Worm (Caenorhabditis elegans) whole organism, mixed stage, embryonic: ENCODE results near the gene str-190.
A peak's percentile ranks its signal among the peaks of the same experiment; 100 is the strongest.

ENCODE experiments used
- M03D4.4 ChIP-seq: sonication (generic microtip); optimal IDR thresholded peaks from 2 replicates; lab custom pipeline; 2017; ENCODE audit warnings: mild to moderate bottlenecking, missing genetic modification characterization, missing compliant biosample characterization
- bed-3 ChIP-seq: fragments of 200-800 bp; sonication (Bioruptor generic); optimal IDR thresholded peaks from 3 replicates; lab custom pipeline; 2018; ENCODE audit warnings: mild to moderate bottlenecking, missing genetic modification characterization, moderate library complexity, missing compliant biosample characterization
- blmp-1 ChIP-seq: fragments of 150-350 bp; optimal IDR thresholded peaks from 2 replicates; lab custom pipeline; 2014; ENCODE audit warnings: missing biosample characterization, missing genetic modification characterization
- ceh-39 ChIP-seq: fragments of 150-350 bp; optimal IDR thresholded peaks from 2 replicates; lab custom pipeline; 2014; ENCODE audit warnings: missing biosample characterization, missing genetic modification characterization
- ceh-43 ChIP-seq: fragments of 200-800 bp; sonication (Bioruptor generic); optimal IDR thresholded peaks from 2 replicates; lab custom pipeline; 2018; ENCODE audit warnings: mild to moderate bottlenecking, missing genetic modification characterization, moderate library complexity, missing compliant biosample characterization
- ceh-83 ChIP-seq: fragments of 200-800 bp; sonication (Bioruptor generic); optimal IDR thresholded peaks from 2 replicates; lab custom pipeline; 2018; ENCODE audit warnings: mild to moderate bottlenecking, missing genetic modification characterization, missing compliant biosample characterization
- ces-1 ChIP-seq: fragments of 150-350 bp; optimal IDR thresholded peaks from 2 replicates; lab custom pipeline; 2014; ENCODE audit warnings: missing biosample characterization, missing genetic modification reagents, missing genetic modification characterization
- cnd-1 ChIP-seq: fragments of 200-800 bp; sonication (Bioruptor generic); optimal IDR thresholded peaks from 2 replicates; lab custom pipeline; 2018; ENCODE audit warnings: mild to moderate bottlenecking, missing genetic modification characterization, missing compliant biosample characterization
- drap-1 ChIP-seq: fragments of 200-800 bp; sonication (Bioruptor generic); optimal IDR thresholded peaks from 3 replicates; lab custom pipeline; 2018; ENCODE audit warnings: mild to moderate bottlenecking, missing genetic modification characterization, missing compliant biosample characterization
- elt-3 ChIP-seq: fragments of 150-350 bp; optimal IDR thresholded peaks from 2 replicates; lab custom pipeline; 2014; ENCODE audit warnings: missing biosample characterization, missing genetic modification characterization
- flh-1 ChIP-seq: fragments of 200-800 bp; sonication (Bioruptor generic); optimal IDR thresholded peaks from 2 replicates; lab custom pipeline; 2018; ENCODE audit warnings: mild to moderate bottlenecking, missing genetic modification characterization, moderate library complexity, missing compliant biosample characterization
- hlh-1 ChIP-seq: fragments of 150-350 bp; optimal IDR thresholded peaks from 2 replicates; lab custom pipeline; 2014; ENCODE audit warnings: missing biosample characterization, missing genetic modification reagents, missing genetic modification characterization
- lin-13 ChIP-seq: fragments of 150-350 bp; optimal IDR thresholded peaks from 2 replicates; lab custom pipeline; 2014; ENCODE audit warnings: missing biosample characterization, missing genetic modification characterization
- lin-32 ChIP-seq: fragments of 200-800 bp; sonication (Bioruptor generic); optimal IDR thresholded peaks from 2 replicates; lab custom pipeline; 2018; ENCODE audit warnings: mild to moderate bottlenecking, missing genetic modification characterization, missing compliant biosample characterization
- lsy-2 ChIP-seq: fragments of 150-350 bp; optimal IDR thresholded peaks from 2 replicates; lab custom pipeline; 2014; ENCODE audit warnings: missing biosample characterization, missing genetic modification characterization
- mab-5 ChIP-seq: fragments of 150-350 bp; optimal IDR thresholded peaks from 2 replicates; lab custom pipeline; 2014; ENCODE audit warnings: missing biosample characterization, missing genetic modification characterization
- mep-1 ChIP-seq: fragments of 150-350 bp; optimal IDR thresholded peaks from 2 replicates; lab custom pipeline; 2017; ENCODE audit warnings: missing biosample characterization, missing genetic modification reagents, missing genetic modification characterization, inconsistent platforms
- mls-2 ChIP-seq: sonication (generic microtip); optimal IDR thresholded peaks from 2 replicates; lab custom pipeline; 2016; ENCODE audit warnings: mild to moderate bottlenecking, missing genetic modification characterization, moderate library complexity, missing compliant biosample characterization
- nhr-12 ChIP-seq: fragments of 150-350 bp; optimal IDR thresholded peaks from 2 replicates; lab custom pipeline; 2014; ENCODE audit warnings: missing biosample characterization, missing genetic modification characterization
- nhr-2 ChIP-seq: fragments of 150-350 bp; optimal IDR thresholded peaks from 2 replicates; lab custom pipeline; 2014; ENCODE audit warnings: missing biosample characterization, missing genetic modification characterization
- nhr-28 ChIP-seq: fragments of 150-350 bp; optimal IDR thresholded peaks from 2 replicates; lab custom pipeline; 2014; ENCODE audit warnings: missing biosample characterization, missing genetic modification characterization
- nhr-76 ChIP-seq: sonication (generic microtip); optimal IDR thresholded peaks from 2 replicates; lab custom pipeline; 2017; ENCODE audit warnings: missing biosample characterization, missing genetic modification characterization
- pha-4 ChIP-seq: fragments of 150-350 bp; optimal IDR thresholded peaks from 2 replicates; lab custom pipeline; 2018; ENCODE audit warnings: missing biosample characterization, missing genetic modification reagents, missing genetic modification characterization
- snpc-4 ChIP-seq: fragments of 150-350 bp; optimal IDR thresholded peaks from 2 replicates; lab custom pipeline; 2014; ENCODE audit warnings: missing biosample characterization, missing genetic modification characterization
- sptf-1 ChIP-seq: sonication (generic microtip); optimal IDR thresholded peaks from 2 replicates; lab custom pipeline; 2017; ENCODE audit warnings: mild to moderate bottlenecking, missing genetic modification characterization, moderate library complexity, missing compliant biosample characterization
- tbx-8 ChIP-seq: fragments of 200-800 bp; sonication (Bioruptor generic); optimal IDR thresholded peaks from 2 replicates; lab custom pipeline; 2018; ENCODE audit warnings: mild to moderate bottlenecking, missing genetic modification characterization, moderate library complexity, missing compliant biosample characterization
- unc-120 ChIP-seq: sonication (generic microtip); optimal IDR thresholded peaks from 2 replicates; lab custom pipeline; 2017; ENCODE audit warnings: missing genetic modification characterization, missing compliant biosample characterization; ENCODE audit not compliant: poor library complexity, severe bottlenecking
- unc-39 ChIP-seq: fragments of 150-350 bp; optimal IDR thresholded peaks from 2 replicates; lab custom pipeline; 2014; ENCODE audit warnings: missing biosample characterization, missing genetic modification characterization
- unc-62 ChIP-seq: fragments of 150-350 bp; optimal IDR thresholded peaks from 2 replicates; lab custom pipeline; 2014; ENCODE audit warnings: missing biosample characterization, missing genetic modification reagents, missing genetic modification characterization
- zip-8 ChIP-seq: fragments of 150-350 bp; optimal IDR thresholded peaks from 2 replicates; lab custom pipeline; 2014; ENCODE audit warnings: missing biosample characterization, missing genetic modification characterization
- ztf-11 ChIP-seq: fragments of 150-350 bp; optimal IDR thresholded peaks from 2 replicates; lab custom pipeline; 2014; ENCODE audit warnings: missing biosample characterization, missing genetic modification characterization

str-190 gene

DNA sequence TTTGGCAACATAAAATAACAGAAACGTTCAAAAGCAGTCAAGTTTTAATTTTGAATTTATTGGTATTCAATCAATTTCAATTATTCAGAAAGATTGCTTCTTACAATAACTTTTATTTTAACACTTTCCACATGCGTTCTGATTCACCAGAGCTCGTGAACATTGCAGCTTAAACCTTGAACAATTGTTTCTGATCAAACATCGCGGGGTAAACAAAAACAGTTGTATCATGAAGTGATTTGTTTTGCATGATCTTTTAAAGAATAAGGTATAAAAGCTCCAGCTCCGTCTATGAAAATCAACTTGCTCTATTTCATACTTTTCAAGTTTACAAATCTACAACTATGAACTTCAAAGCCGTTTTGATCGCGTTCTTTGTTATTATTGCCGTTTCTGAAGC, 45.1 kb upstream of the str-190 start, which contains the start of gene C54F6.6:
Gene C54F6.6, plus strand, starts transcription at position 301 of the 400 bp plus-strand sequence.
- TF ChIP-seq mab-5 (tag; lab: Kevin White, UChicago): no peak
- no peak for TF ChIP-seq mls-2 (tag; lab: Kevin White, UChicago)
- no peak for TF ChIP-seq zip-8 (tag; lab: Kevin White, UChicago)
- no peak for TF ChIP-seq snpc-4 (tag; lab: Kevin White, UChicago)
- TF ChIP-seq lin-32 (GFP tag; lab: Kevin White, UChicago): no peak
- TF ChIP-seq blmp-1 (tag; lab: Kevin White, UChicago): no peak
- TF ChIP-seq bed-3: no peak
- no peak for TF ChIP-seq unc-39 (tag; lab: Kevin White, UChicago)

DNA sequence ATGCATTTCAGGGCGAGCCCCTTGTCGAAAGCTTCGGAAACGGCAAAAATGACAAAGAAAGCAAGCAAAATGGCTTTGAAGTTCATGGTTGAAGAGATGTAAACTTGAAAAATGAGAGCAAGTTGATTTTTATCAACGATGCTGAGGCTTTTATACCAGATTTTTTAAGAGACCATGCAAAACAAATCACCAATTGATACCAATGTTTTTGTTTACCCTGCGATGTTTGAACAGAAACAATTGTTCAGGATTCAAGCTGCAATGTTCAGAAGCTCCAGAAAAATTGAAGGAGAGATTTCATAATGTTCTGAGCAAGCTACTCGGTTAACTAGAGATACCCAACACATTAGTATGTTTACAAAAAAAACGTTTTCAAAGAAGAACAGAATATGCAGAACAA, 44.0 kb upstream of the str-190 start, which contains the start of gene C54F6.15:
Gene C54F6.15, minus strand, starts transcription at position 101 of the 400 bp plus-strand sequence.
- TF ChIP-seq ceh-39 (tag; lab: Kevin White, UChicago) (no peak), lin-13 (tag; lab: Kevin White, UChicago) (no peak), ceh-83 (GFP tag; lab: Kevin White, UChicago) (no peak), ztf-11 (tag; lab: Kevin White, UChicago) (no peak), M03D4.4 (tag; lab: Kevin White, UChicago) (no peak), pha-4 (tag; lab: Kevin White, UChicago) (no peak), ceh-43 (no peak), sptf-1 (tag; lab: Kevin White, UChicago) (no peak), bed-3 (no peak), nhr-2 (tag; lab: Kevin White, UChicago) (no peak), flh-1 (GFP tag; lab: Kevin White, UChicago) (no peak), lin-32 (GFP tag; lab: Kevin White, UChicago) (no peak)
- TF ChIP-seq, all 35 proteins: peak for 0

DNA sequence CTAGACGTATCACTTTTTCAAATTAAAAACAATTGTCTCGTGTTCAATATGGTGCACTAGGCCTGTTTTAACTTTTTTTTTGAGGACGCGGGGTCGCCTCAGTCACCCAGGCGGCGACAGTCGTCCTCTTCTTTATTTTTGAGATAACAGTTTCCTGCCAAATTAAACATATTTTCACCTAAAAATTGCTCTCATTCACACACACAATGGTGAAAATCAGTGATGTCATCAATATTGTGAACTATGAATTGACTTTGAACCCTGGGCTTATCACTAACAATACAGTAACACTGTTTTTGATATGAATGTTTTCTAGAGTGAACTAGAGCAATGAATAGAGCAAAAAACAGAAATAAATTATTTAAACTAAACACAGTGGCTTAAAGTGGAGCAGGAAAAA, 43.0 kb upstream of the str-190 start:
- no peak for TF ChIP-seq hlh-1 (tag; lab: Kevin White, UChicago)
- TF ChIP-seq ceh-43: no peak
- TF ChIP-seq snpc-4 (tag; lab: Kevin White, UChicago): no peak
- no peak for TF ChIP-seq nhr-28
- TF ChIP-seq bed-3: no peak
- TF ChIP-seq pha-4 (tag; lab: Kevin White, UChicago): no peak
- no peak for TF ChIP-seq mab-5 (tag; lab: Kevin White, UChicago)
- no peak for TF ChIP-seq M03D4.4 (tag; lab: Kevin White, UChicago)
- TF ChIP-seq unc-120 (tag; lab: Kevin White, UChicago): no peak
- TF ChIP-seq drap-1 (GFP tag; lab: Kevin White, UChicago): no peak
- TF ChIP-seq ceh-83 (GFP tag; lab: Kevin White, UChicago): no peak
- TF ChIP-seq elt-3 (tag; lab: Kevin White, UChicago): no peak
- no peak for TF ChIP-seq nhr-76 (tag; lab: Kevin White, UChicago)
- no peak for TF ChIP-seq lin-13 (tag; lab: Kevin White, UChicago)
- no peak for TF ChIP-seq ces-1
- no peak for TF ChIP-seq nhr-2 (tag; lab: Kevin White, UChicago)
- no peak for TF ChIP-seq tbx-8 (GFP tag; lab: Kevin White, UChicago)
- TF ChIP-seq lin-32 (GFP tag; lab: Kevin White, UChicago): no peak
- no peak for TF ChIP-seq nhr-12 (tag; lab: Kevin White, UChicago)

- TF ChIP-seq snpc-4 (tag; lab: Kevin White, UChicago) (no peak), ces-1 (peak; percentile 31), cnd-1 (tag; lab: Kevin White, UChicago) (no peak), lsy-2 (no peak)
Observed at ce11 chrV:7520077-7520476, 41.8 kb upstream of the str-190 start, which contains the start of gene srb-19. srb-19 (minus strand) TSS chrV:7520177.

ce11 chrV:7514939-7515338, 36.6 kb upstream of the str-190 start, which contains the start of gene srb-18:
srb-18 (plus strand) TSS chrV:7515239.
- no peak for TF ChIP-seq unc-39 (tag; lab: Kevin White, UChicago)
- no peak for TF ChIP-seq mep-1 (tag; lab: Kevin White, UChicago)
- no peak for TF ChIP-seq lin-13 (tag; lab: Kevin White, UChicago)
- no peak for TF ChIP-seq nhr-12 (tag; lab: Kevin White, UChicago)
- TF ChIP-seq pha-4 (tag; lab: Kevin White, UChicago): no peak
- no peak for TF ChIP-seq unc-62 (GFP tag; lab: Kevin White, UChicago)
- no peak for TF ChIP-seq M03D4.4 (tag; lab: Kevin White, UChicago)
- TF ChIP-seq bed-3: no peak
- no peak for TF ChIP-seq nhr-28
- no peak for TF ChIP-seq mab-5 (tag; lab: Kevin White, UChicago)
- TF ChIP-seq snpc-4 (tag; lab: Kevin White, UChicago): no peak
- no peak for TF ChIP-seq flh-1 (GFP tag; lab: Kevin White, UChicago)
